Worm (Caenorhabditis elegans) whole organism, young adult: Measurements from ENCODE around the gene fkh-3.

ENCODE experiments used
- B0261.1 ChIP-seq: sonication (generic microtip); optimal IDR thresholded peaks from 2 replicates; lab custom pipeline; 2016; ENCODE audit warnings: mild to moderate bottlenecking, missing genetic modification characterization, moderate library complexity, missing compliant biosample characterization
- C06A6.2 ChIP-seq: fragments of 200-800 bp; sonication (Bioruptor generic); conservative IDR thresholded peaks from 2 replicates; pipeline ENCODE4 v1.3.6; 2022; ENCODE audit warnings: missing genetic modification characterization, missing compliant biosample characterization
- D2030.7 ChIP-seq: fragments of 200-800 bp; sonication (Bioruptor generic); IDR thresholded peaks from 2 replicates; pipeline ENCODE4 v1.3.6; 2022; ENCODE audit warnings: missing genetic modification reagents, missing genetic modification characterization, missing compliant biosample characterization
- F23B12.7 ChIP-seq: sonication (generic microtip); optimal IDR thresholded peaks from 2 replicates; lab custom pipeline; 2017; ENCODE audit warnings: missing genetic modification characterization, mild to moderate bottlenecking, missing compliant biosample characterization, antibody characterized with exemption, moderate library complexity; ENCODE audit not compliant: insufficient read depth
- F49E8.2 ChIP-seq: sonication (generic microtip); optimal IDR thresholded peaks from 3 replicates; lab custom pipeline; 2017; ENCODE audit warnings: missing genetic modification characterization, mild to moderate bottlenecking, missing compliant biosample characterization, antibody characterized with exemption, moderate library complexity; ENCODE audit not compliant: insufficient read depth
- F52B5.7 ChIP-seq: sonication (generic microtip); optimal IDR thresholded peaks from 2 replicates; lab custom pipeline; 2016; ENCODE audit warnings: mild to moderate bottlenecking, missing genetic modification characterization, missing compliant biosample characterization
- F57A8.1 ChIP-seq: fragments of 200-800 bp; sonication (Bioruptor generic); optimal IDR thresholded peaks from 2 replicates; lab custom pipeline; 2018; ENCODE audit warnings: mild to moderate bottlenecking, missing genetic modification characterization, moderate library complexity, missing compliant biosample characterization
- K11D2.4 ChIP-seq: fragments of 200-800 bp; sonication (Bioruptor generic); IDR thresholded peaks from 2 replicates; pipeline ENCODE4 v1.3.6; 2022; ENCODE audit warnings: missing genetic modification reagents, missing genetic modification characterization, missing compliant biosample characterization
- T07F8.4 ChIP-seq: sonication (generic microtip); optimal IDR thresholded peaks from 2 replicates; lab custom pipeline; 2016; ENCODE audit warnings: mild to moderate bottlenecking, missing genetic modification characterization, moderate library complexity, missing compliant biosample characterization
- Y53G8AR.9 ChIP-seq: fragments of 200-800 bp; sonication (Bioruptor generic); conservative IDR thresholded peaks from 2 replicates; pipeline ENCODE4 v1.3.6; 2022; ENCODE audit warnings: missing genetic modification reagents, missing genetic modification characterization, missing compliant biosample characterization
- Y56A3A.18 ChIP-seq: fragments of 200-800 bp; sonication (Bioruptor generic); IDR thresholded peaks from 2 replicates; pipeline ENCODE4 v1.3.6; 2022; ENCODE audit warnings: missing genetic modification reagents, missing genetic modification characterization, missing compliant biosample characterization
- aptf-3 ChIP-seq: fragments of 200-800 bp; sonication (Bioruptor generic); IDR thresholded peaks from 2 replicates; pipeline ENCODE4 v1.3.6; 2022; ENCODE audit warnings: missing genetic modification characterization, missing compliant biosample characterization
- atf-7 ChIP-seq: sonication (generic microtip); optimal IDR thresholded peaks from 2 replicates; lab custom pipeline; 2017; ENCODE audit warnings: mild to moderate bottlenecking, missing genetic modification characterization, missing compliant biosample characterization
- athp-1 ChIP-seq: sonication (generic microtip); optimal IDR thresholded peaks from 2 replicates; lab custom pipeline; 2017; ENCODE audit warnings: mild to moderate bottlenecking, missing genetic modification characterization, missing compliant biosample characterization
- bed-2 ChIP-seq: fragments of 200-800 bp; sonication (Bioruptor generic); IDR thresholded peaks from 2 replicates; pipeline ENCODE4 v1.3.6; 2022; ENCODE audit warnings: missing genetic modification reagents, missing genetic modification characterization, missing compliant biosample characterization
- ceh-100 ChIP-seq: fragments of 200-800 bp; sonication (Bioruptor generic); IDR thresholded peaks from 2 replicates; pipeline ENCODE4 v1.3.6; 2022; ENCODE audit warnings: missing genetic modification reagents, missing genetic modification characterization, missing compliant biosample characterization
- ceh-27 ChIP-seq: fragments of 200-800 bp; sonication (Bioruptor generic); optimal IDR thresholded peaks from 2 replicates; lab custom pipeline; 2018; ENCODE audit warnings: mild to moderate bottlenecking, missing genetic modification characterization, moderate library complexity, missing compliant biosample characterization
- die-1 ChIP-seq: sonication (generic microtip); optimal IDR thresholded peaks from 2 replicates; lab custom pipeline; 2016; ENCODE audit warnings: missing genotype, mild to moderate bottlenecking, missing genetic modification characterization, missing compliant biosample characterization
- egl-44 ChIP-seq: fragments of 200-800 bp; sonication (Bioruptor generic); IDR thresholded peaks from 2 replicates; pipeline ENCODE4 v1.3.6; 2022; ENCODE audit warnings: missing genetic modification reagents, missing genetic modification characterization, missing compliant biosample characterization
- ets-4 ChIP-seq: fragments of 200-800 bp; sonication (Bioruptor generic); optimal IDR thresholded peaks from 2 replicates; lab custom pipeline; 2018; ENCODE audit warnings: mild to moderate bottlenecking, missing genetic modification characterization, missing compliant biosample characterization
- fkh-3 ChIP-seq: sonication (generic microtip); optimal IDR thresholded peaks from 2 replicates; lab custom pipeline; 2016; ENCODE audit warnings: mild to moderate bottlenecking, missing genetic modification characterization, missing compliant biosample characterization
- gei-17 ChIP-seq: fragments of 200-800 bp; sonication (Bioruptor generic); optimal IDR thresholded peaks from 2 replicates; lab custom pipeline; 2018; ENCODE audit warnings: mild to moderate bottlenecking, missing genetic modification characterization, missing compliant biosample characterization
- him-1 ChIP-seq: sonication (generic microtip); optimal IDR thresholded peaks from 2 replicates; lab custom pipeline; 2016; ENCODE audit warnings: missing genotype, missing genetic modification reagents, missing genetic modification characterization, missing compliant biosample characterization
- hlh-12 ChIP-seq: sonication (generic microtip); optimal IDR thresholded peaks from 2 replicates; lab custom pipeline; 2016; ENCODE audit warnings: missing genetic modification characterization, missing compliant biosample characterization
- hrde-1 ChIP-seq: sonication (generic microtip); optimal IDR thresholded peaks from 2 replicates; lab custom pipeline; 2016; ENCODE audit warnings: missing genetic modification characterization, mild to moderate bottlenecking, missing compliant biosample characterization, moderate library complexity, missing genotype, missing genetic modification reagents, borderline replicate concordance
- let-526 ChIP-seq: fragments of 200-800 bp; sonication (Bioruptor generic); IDR thresholded peaks from 2 replicates; pipeline ENCODE4 v1.3.6; 2022; ENCODE audit warnings: missing genetic modification reagents, missing genetic modification characterization, missing compliant biosample characterization
- let-607 ChIP-seq, 2 experiments: fragments of 200-800 bp in 1 of 2; sonication (Bioruptor generic) in 1 of 2; sonication (generic microtip) in 1 of 2; optimal IDR thresholded peaks; 2 replicates each; lab custom pipeline; 2016 to 2018; ENCODE audit warnings: mild to moderate bottlenecking in 2 of 2, missing compliant biosample characterization in 2 of 2, missing genetic modification characterization in 2 of 2, moderate library complexity in 2 of 2, missing genotype in 1 of 2
- lin-26 ChIP-seq: fragments of 200-800 bp; sonication (Bioruptor generic); IDR thresholded peaks from 2 replicates; pipeline ENCODE4 v1.3.6; 2022; ENCODE audit warnings: missing genetic modification reagents, missing genetic modification characterization, missing compliant biosample characterization
- lir-1 ChIP-seq: fragments of 200-800 bp; sonication (Bioruptor generic); conservative IDR thresholded peaks from 2 replicates; pipeline ENCODE4 v1.3.6; 2022; ENCODE audit warnings: missing genetic modification reagents, missing genetic modification characterization, missing compliant biosample characterization
- mes-4 ChIP-seq: sonication (generic microtip); optimal IDR thresholded peaks from 2 replicates; lab custom pipeline; 2016; ENCODE audit warnings: missing genotype, missing genetic modification characterization, missing compliant biosample characterization
- nhr-120 ChIP-seq: fragments of 200-800 bp; sonication (Bioruptor generic); IDR thresholded peaks from 2 replicates; pipeline ENCODE4 v1.3.6; 2022; ENCODE audit warnings: missing genetic modification characterization, missing compliant biosample characterization
- nhr-27 ChIP-seq: fragments of 200-800 bp; sonication (Bioruptor generic); optimal IDR thresholded peaks from 2 replicates; lab custom pipeline; 2018; ENCODE audit warnings: mild to moderate bottlenecking, missing genetic modification characterization, moderate library complexity, missing compliant biosample characterization
- nhr-80 ChIP-seq: sonication (generic microtip); optimal IDR thresholded peaks from 2 replicates; lab custom pipeline; 2016; ENCODE audit warnings: missing genetic modification characterization, missing compliant biosample characterization
- nhr-90 ChIP-seq: sonication (generic microtip); optimal IDR thresholded peaks from 2 replicates; lab custom pipeline; 2016; ENCODE audit warnings: missing genotype, mild to moderate bottlenecking, missing genetic modification characterization, missing compliant biosample characterization
- pbrm-1 ChIP-seq: fragments of 200-800 bp; sonication (Bioruptor generic); IDR thresholded peaks from 2 replicates; pipeline ENCODE4 v1.3.6; 2022; ENCODE audit warnings: missing genetic modification reagents, missing genetic modification characterization, missing compliant biosample characterization
- rec-8 ChIP-seq, 2 experiments: sonication (generic microtip); optimal IDR thresholded peaks; 2 replicates each; lab custom pipeline; 2016; ENCODE audit warnings: mild to moderate bottlenecking in 2 of 2, missing genetic modification characterization in 2 of 2, missing genetic modification reagents in 2 of 2, missing genotype in 2 of 2, missing biosample characterization in 1 of 2, missing compliant biosample characterization in 1 of 2, moderate library complexity in 1 of 2
- rpc-1 ChIP-seq, 2 experiments: fragments of 150-350 bp in 1 of 2; sonication (generic microtip) in 1 of 2; optimal IDR thresholded peaks; 2 replicates each; lab custom pipeline; 2014 to 2018; ENCODE audit warnings: missing biosample characterization in 1 of 2, missing genetic modification characterization in 1 of 2, missing genetic modification reagents in 1 of 2, missing genotype in 1 of 2
- sea-2 ChIP-seq: fragments of 200-800 bp; sonication (Bioruptor generic); IDR thresholded peaks from 2 replicates; pipeline ENCODE4 v1.3.6; 2022; ENCODE audit warnings: missing genetic modification characterization, missing compliant biosample characterization
- tbp1 ChIP-seq: fragments of 200-800 bp; sonication (Bioruptor generic); optimal IDR thresholded peaks from 2 replicates; lab custom pipeline; 2018; ENCODE audit warnings: mild to moderate bottlenecking, missing genetic modification characterization, missing compliant biosample characterization
- tbx-9 ChIP-seq: sonication (generic microtip); optimal IDR thresholded peaks from 2 replicates; lab custom pipeline; 2016; ENCODE audit warnings: borderline replicate concordance, missing genetic modification characterization, inconsistent platforms, missing compliant biosample characterization
- tlf-1 ChIP-seq: fragments of 200-800 bp; sonication (Bioruptor generic); optimal IDR thresholded peaks from 2 replicates; lab custom pipeline; 2018; ENCODE audit warnings: mild to moderate bottlenecking, missing genetic modification characterization, missing compliant biosample characterization
- zim-3 ChIP-seq: sonication (generic microtip); optimal IDR thresholded peaks from 2 replicates; lab custom pipeline; 2017; ENCODE audit warnings: mild to moderate bottlenecking, missing genetic modification characterization, moderate library complexity, missing compliant biosample characterization
- ztf-18 ChIP-seq: sonication (generic microtip); optimal IDR thresholded peaks from 2 replicates; lab custom pipeline; 2016; ENCODE audit warnings: missing genotype, mild to moderate bottlenecking, missing genetic modification characterization, missing compliant biosample characterization
- ztf-25 ChIP-seq: fragments of 200-800 bp; sonication (Bioruptor generic); IDR thresholded peaks from 2 replicates; pipeline ENCODE4 v1.3.6; 2022; ENCODE audit warnings: missing genetic modification reagents, missing genetic modification characterization, missing compliant biosample characterization
- ztf-26 ChIP-seq: sonication (generic microtip); optimal IDR thresholded peaks from 2 replicates; lab custom pipeline; 2017; ENCODE audit warnings: missing genetic modification characterization, missing compliant biosample characterization
- ztf-28 ChIP-seq: fragments of 200-800 bp; sonication (Bioruptor generic); IDR thresholded peaks from 2 replicates; pipeline ENCODE4 v1.3.6; 2022; ENCODE audit warnings: missing genetic modification reagents, missing genetic modification characterization, missing compliant biosample characterization

The fkh-3 gene

DNA sequence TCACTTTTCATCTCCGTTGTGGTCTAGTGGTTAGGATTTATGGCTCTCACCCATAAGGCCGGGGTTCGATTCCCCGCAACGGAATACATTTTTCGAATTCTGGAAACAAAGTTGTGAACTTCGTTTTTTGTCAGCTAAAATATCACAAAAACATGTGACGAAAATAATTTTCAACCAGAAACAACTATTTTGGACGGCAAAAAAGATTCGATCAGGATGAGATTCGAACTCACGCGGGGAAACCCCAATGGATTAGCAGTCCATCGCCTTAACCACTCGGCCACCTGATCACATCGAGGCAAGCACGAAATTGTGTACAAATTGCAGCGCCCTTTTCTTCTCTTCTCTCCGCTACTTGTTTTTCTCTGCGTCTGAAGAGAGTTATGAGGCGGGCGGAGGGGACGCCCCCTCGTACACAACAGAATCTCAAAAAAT, 25.4 kb upstream of the fkh-3 start (continued):
- TF ChIP-seq hrde-1 (tag; lab: Kevin White, UChicago) (peak; percentile 72), tbp1 (GFP tag; lab: Kevin White, UChicago) (peak; percentile 93), ceh-100 (GFP tag; lab: Robert Waterston, UW) (0 out of 2 replicates have a peak, but pooled peaks have one; percentile 25), rpc-1 (optimal IDR thresholded peaks at IDR 0.05; lab: Kevin White, UChicago) (peak; percentile 94), rpc-1 (tag; optimal IDR thresholded peaks at IDR 0.05; lab: Kevin White, UChicago) (peak; percentile 97), nhr-120 (0 out of 2 replicates have a peak, but pooled peaks have one; percentile 20), lin-26 (peak; percentile 84; the same call in 1 of the 2 replicates), aptf-3 (0 out of 2 replicates have a peak, but pooled peaks have one; percentile 30), K11D2.4 (GFP tag; lab: Robert Waterston, UW) (peak; percentile 72; the same call in 1 of the 2 replicates), T07F8.4 (tag; lab: Kevin White, UChicago) (peak; percentile 75), bed-2 (0 out of 2 replicates have a peak, but pooled peaks have one; percentile 7), nhr-27 (peak; percentile 51), die-1 (peak; percentile 95), hlh-12 (tag; lab: Kevin White, UChicago) (peak; percentile 84), nhr-90 (tag; lab: Kevin White, UChicago) (peak; percentile 92), B0261.1 (tag; lab: Kevin White, UChicago) (peak; percentile 98), Y56A3A.18 (peak; percentile 83), lir-1 (GFP tag; lab: Robert Waterston, UW) (peak; percentile 48; the same call in 1 of the 2 replicates), pbrm-1 (GFP tag; lab: Robert Waterston, UW) (peak; percentile 92), zim-3 (tag; lab: Kevin White, UChicago) (peak; percentile 56), D2030.7 (GFP tag; lab: Robert Waterston, UW) (peak; percentile 91), fkh-3 (tag; lab: Kevin White, UChicago) (peak; percentile 72), him-1 (peak; percentile 96), ztf-18 (tag; lab: Kevin White, UChicago) (peak; percentile 76), ztf-26 (tag; lab: Kevin White, UChicago) (peak; percentile 92), F49E8.2 (tag; lab: Kevin White, UChicago) (peak; percentile 44), F23B12.7 (tag; lab: Kevin White, UChicago) (peak; percentile 80), let-607 (tag; optimal IDR thresholded peaks at IDR 0.05; lab: Kevin White, UChicago) (peak; percentile 51 to 79), let-526 (GFP tag; lab: Robert Waterston, UW) (peak; percentile 56; the same call in 1 of the 2 replicates), Y53G8AR.9 (GFP tag; lab: Robert Waterston, UW) (peak; percentile 80), tlf-1 (peak; percentile 54), F57A8.1 (peak; percentile 78), nhr-80 (tag; lab: Kevin White, UChicago) (peak; percentile 86), C06A6.2 (GFP tag; lab: Robert Waterston, UW) (0 out of 2 replicates have a peak, but pooled peaks have one; percentile 21), rec-8 (tag; optimal IDR thresholded peaks at IDR 0.05; lab: Kevin White, UChicago) (peak; percentile 77 to 79), gei-17 (GFP tag; lab: Kevin White, UChicago) (peak; percentile 79), ets-4 (GFP tag; lab: Kevin White, UChicago) (peak; percentile 60), athp-1 (tag; lab: Kevin White, UChicago) (peak; percentile 77), atf-7 (tag; lab: Kevin White, UChicago) (peak; percentile 80), sea-2 (GFP tag; lab: Robert Waterston, UW) (peak; percentile 55; the same call in 1 of the 2 replicates), egl-44 (GFP tag; lab: Robert Waterston, UW) (peak; percentile 89), ztf-28 (GFP tag; lab: Robert Waterston, UW) (0 out of 2 replicates have a peak, but pooled peaks have one; percentile 21), F52B5.7 (peak; percentile 62), ztf-25 (0 out of 2 replicates have a peak, but pooled peaks have one; percentile 55), mes-4 (tag; lab: Kevin White, UChicago) (peak; percentile 81), tbx-9 (peak; percentile 15), ceh-27 (peak; percentile 62)
